Worm (Caenorhabditis elegans): Measurements from ENCODE around the gene K02E11.10.

DNA sequence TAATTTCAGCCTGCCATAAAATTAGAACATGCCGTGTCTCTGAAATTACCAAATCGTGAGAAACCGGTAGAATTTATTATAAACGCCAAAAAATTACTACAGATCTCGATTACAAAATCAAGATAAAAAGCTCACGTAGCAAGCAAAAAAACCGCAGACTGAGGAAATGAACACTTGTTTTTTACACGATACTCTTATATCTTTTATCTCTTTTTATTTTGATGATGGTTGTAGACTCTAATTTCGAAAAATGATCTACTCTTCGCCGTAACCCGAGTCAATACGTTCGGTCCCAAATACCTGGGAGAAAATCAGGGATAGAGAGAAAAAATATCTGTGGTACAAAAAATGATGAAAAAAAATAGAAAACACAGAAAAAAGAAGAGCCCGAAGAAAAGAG, 17.8 kb downstream of the K02E11.10 start:
- TF ChIP-seq ztf-11 (tag; optimal IDR thresholded peaks at IDR 0.05): no peak
- no peak for TF ChIP-seq ZK546.5 (tag; optimal IDR thresholded peaks at IDR 0.05)
- TF ChIP-seq lin-11 (tag; optimal IDR thresholded peaks at IDR 0.05): no peak
- TF ChIP-seq nhr-21 (tag; optimal IDR thresholded peaks at IDR 0.05): no peak
- no peak for TF ChIP-seq lin-39 (tag; optimal IDR thresholded peaks at IDR 0.05)
- TF ChIP-seq unc-55 (GFP tag; optimal IDR thresholded peaks at IDR 0.05): no peak
